Fruit fly (Drosophila melanogaster): ENCODE results near the gene CG43630.
A peak's percentile ranks its signal among the peaks of the same experiment; 100 is the strongest.

Gene CG43630

dm6 chr3R:12637961-12638531, 38.0 kb downstream of the CG43630 start, which contains the start of gene CG11608:
Gene CG11608, plus strand, starts transcription at chr3R:12638481.
- TF ChIP-seq psq (optimal IDR thresholded peaks at IDR 0.05) = no peak
- no peak for TF ChIP-seq insv (optimal IDR thresholded peaks at IDR 0.05)
- TF ChIP-seq h (optimal IDR thresholded peaks at IDR 0.05) = no peak
- no peak for TF ChIP-seq Myc (optimal IDR thresholded peaks at IDR 0.05)
- TF ChIP-seq Sin3A (optimal IDR thresholded peaks at IDR 0.05) = no peak
- no peak for TF ChIP-seq ttk (optimal IDR thresholded peaks at IDR 0.05)

dm6 chr3R:12636240-12636639, 39.8 kb downstream of the CG43630 start, which contains the start of gene CG11600:
Gene CG11600, plus strand, starts transcription at chr3R:12636540.
- no peak for TF ChIP-seq ttk (optimal IDR thresholded peaks at IDR 0.05)
- no peak for TF ChIP-seq psq (optimal IDR thresholded peaks at IDR 0.05)
- no peak for TF ChIP-seq h (optimal IDR thresholded peaks at IDR 0.05)
- no peak for TF ChIP-seq Sin3A (optimal IDR thresholded peaks at IDR 0.05)
- TF ChIP-seq Myc (optimal IDR thresholded peaks at IDR 0.05) = no peak
- TF ChIP-seq insv (optimal IDR thresholded peaks at IDR 0.05) = no peak

dm6 chr3R:12634617-12635016, 41.4 kb downstream of the CG43630 start, which contains the start of gene CG11598:
Gene CG11598, plus strand, starts transcription at chr3R:12634917.
- TF ChIP-seq Myc (optimal IDR thresholded peaks at IDR 0.05) = no peak
- no peak for TF ChIP-seq ttk (optimal IDR thresholded peaks at IDR 0.05)
- TF ChIP-seq h (optimal IDR thresholded peaks at IDR 0.05) = no peak
- no peak for TF ChIP-seq insv (optimal IDR thresholded peaks at IDR 0.05)
- no peak for TF ChIP-seq Sin3A (optimal IDR thresholded peaks at IDR 0.05)
- TF ChIP-seq psq (optimal IDR thresholded peaks at IDR 0.05) = no peak

- TF ChIP-seq insv (optimal IDR thresholded peaks at IDR 0.05) (no peak), Sin3A (optimal IDR thresholded peaks at IDR 0.05) (no peak), psq (optimal IDR thresholded peaks at IDR 0.05) (no peak), ttk (optimal IDR thresholded peaks at IDR 0.05) (no peak), Myc (optimal IDR thresholded peaks at IDR 0.05) (no peak), h (optimal IDR thresholded peaks at IDR 0.05) (no peak)
Measured at dm6 chr3R:12633059-12633458, 43.0 kb downstream of the CG43630 start, which contains the start of gene CG18530. Gene CG18530, plus strand, starts transcription at chr3R:12633359.

DNA sequence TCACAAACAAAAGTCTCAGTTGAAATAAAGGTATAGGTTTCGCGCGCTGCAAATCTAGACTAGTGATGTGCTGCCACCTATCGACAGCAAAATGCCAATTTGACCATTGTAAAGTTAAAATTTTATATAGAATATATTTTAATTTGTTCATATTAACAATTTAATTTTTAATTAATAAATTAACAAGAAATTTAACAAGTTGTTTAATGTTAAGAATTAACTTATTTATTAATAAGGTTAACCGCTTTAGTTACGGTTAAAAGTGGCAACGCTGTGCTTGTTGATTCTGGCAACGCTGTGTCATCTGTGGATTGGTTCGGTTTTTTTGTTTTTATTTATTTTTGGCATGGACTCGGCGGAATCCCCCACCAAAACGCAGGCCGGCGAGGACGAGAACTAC, 45.7 kb downstream of the CG43630 start, which contains the start of gene Not10:
TSS of gene Not10 (plus strand) at position 279 of the 400 bp plus-strand sequence.
- TF ChIP-seq ttk (optimal IDR thresholded peaks at IDR 0.05) (no peak), Sin3A (optimal IDR thresholded peaks at IDR 0.05) (no peak), insv (optimal IDR thresholded peaks at IDR 0.05) (no peak), Myc (optimal IDR thresholded peaks at IDR 0.05) (no peak), h (optimal IDR thresholded peaks at IDR 0.05) (no peak), psq (optimal IDR thresholded peaks at IDR 0.05) (no peak)

DNA sequence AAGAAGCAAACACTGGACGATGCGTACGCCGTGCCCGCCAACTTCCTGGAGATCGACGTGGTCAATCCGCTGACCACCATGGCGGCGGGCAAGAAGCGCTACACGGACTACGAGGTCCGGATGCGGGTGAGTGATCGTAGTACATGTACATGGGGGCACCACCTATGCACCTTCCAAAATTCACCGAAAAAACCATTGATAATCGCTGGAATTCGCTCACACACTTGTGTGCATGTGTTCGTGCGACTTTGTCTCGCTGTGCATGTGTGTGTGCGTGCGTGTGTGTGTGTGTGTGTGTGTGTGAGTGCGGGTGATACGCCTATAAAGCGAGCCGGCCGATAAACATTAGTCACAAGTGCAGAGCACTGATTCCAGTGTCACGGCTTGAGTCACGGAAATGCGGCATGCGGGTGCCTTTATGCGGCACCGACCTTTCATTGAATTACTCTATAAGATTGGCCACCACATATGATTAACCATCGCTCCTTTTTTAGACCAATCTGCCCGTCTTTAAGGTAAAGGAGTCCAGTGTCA, 47.6 kb downstream of the CG43630 start:
- no peak for TF ChIP-seq Myc (optimal IDR thresholded peaks at IDR 0.05)
- TF ChIP-seq psq (optimal IDR thresholded peaks at IDR 0.05) = no peak
- no peak for TF ChIP-seq insv (optimal IDR thresholded peaks at IDR 0.05)
- TF ChIP-seq Sin3A (optimal IDR thresholded peaks at IDR 0.05) = no peak
- TF ChIP-seq h (optimal IDR thresholded peaks at IDR 0.05) = no peak
- no peak for TF ChIP-seq ttk (optimal IDR thresholded peaks at IDR 0.05)

dm6 chr3R:12627691-12628148, 48.3 kb downstream of the CG43630 start, which contains the start of the genes Vha55 and Snx3:
Gene Vha55, minus strand, starts transcription at chr3R:12627829.
Gene Snx3, plus strand, starts transcription at chr3R:12628031.
- TF ChIP-seq insv (optimal IDR thresholded peaks at IDR 0.05) (no peak), h (optimal IDR thresholded peaks at IDR 0.05) (no peak), Myc (optimal IDR thresholded peaks at IDR 0.05) (no peak), Sin3A (optimal IDR thresholded peaks at IDR 0.05) (no peak), psq (optimal IDR thresholded peaks at IDR 0.05) (no peak), ttk (optimal IDR thresholded peaks at IDR 0.05) (no peak)

- TF ChIP-seq psq (optimal IDR thresholded peaks at IDR 0.05) (peak; percentile 86), Sin3A (optimal IDR thresholded peaks at IDR 0.05) (no peak), ttk (optimal IDR thresholded peaks at IDR 0.05) (no peak)
Measured at dm6 chr3R:12626674-12627382, 49.2 kb downstream of the CG43630 start.
